Fruit fly (Drosophila melanogaster) Kc167 (cell line): ENCODE data around the gene CG15358.

Experiments
- Sin3A ChIP-seq: fragments of >200 bp; optimal IDR thresholded peaks from 2 replicates; lab custom pipeline; 2018; ENCODE audit warnings: missing external identifiers
- psq ChIP-seq: fragments of >200 bp; optimal IDR thresholded peaks from 2 replicates; lab custom pipeline; 2017; ENCODE audit warnings: missing external identifiers

DNA sequence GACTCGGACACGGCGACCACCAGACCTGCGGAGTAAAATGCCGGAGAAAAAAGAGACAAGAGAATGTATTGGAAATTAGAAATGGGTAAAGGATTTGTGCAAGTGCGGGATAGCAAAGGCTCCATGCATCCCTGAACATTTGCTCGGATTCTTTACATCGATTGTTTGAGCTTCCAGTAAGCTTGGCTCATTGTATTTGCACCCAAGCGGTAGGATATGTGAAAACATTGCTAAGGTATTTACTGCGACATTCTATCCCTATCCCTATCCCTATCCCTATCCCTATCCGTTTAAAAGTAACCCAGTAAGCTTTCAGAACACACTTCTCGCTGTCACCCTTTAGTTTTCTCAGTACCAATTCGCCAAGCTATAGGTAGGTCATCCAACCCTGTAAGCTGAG lies 13.5 kb downstream of the CG15358 start, which contains the start of gene CG7295:
- TF ChIP-seq psq (lab: Kevin White, UChicago), result no peak
- no peak for TF ChIP-seq Sin3A (lab: Kevin White, UChicago)
